Fruit fly (Drosophila melanogaster) whole organism, adult: ENCODE data around the gene CG6163.
A peak's percentile ranks its signal among the peaks of the same experiment; 100 is the strongest.

Experiments used
- CG11617 ChIP-seq: fragments of 200-800 bp; sonication (Bioruptor generic); optimal IDR thresholded peaks from 2 replicates; lab custom pipeline; 2017; ENCODE audit warnings: mild to moderate bottlenecking, missing biosample characterization, missing genetic modification reagents, missing genetic modification characterization
- CG12768 ChIP-seq: fragments of 200-800 bp; sonication (Bioruptor generic); optimal IDR thresholded peaks from 2 replicates; lab custom pipeline; 2017; ENCODE audit warnings: missing biosample characterization, missing genetic modification characterization, mild to moderate bottlenecking, moderate library complexity, missing genetic modification reagents
- CG14711 ChIP-seq: fragments of 200-800 bp; sonication (Bioruptor generic); optimal IDR thresholded peaks from 2 replicates; lab custom pipeline; 2018; ENCODE audit warnings: missing biosample characterization, mild to moderate bottlenecking, missing genetic modification characterization, moderate library complexity
- CG1620 ChIP-seq: fragments of 200-800 bp; sonication (Bioruptor generic); optimal IDR thresholded peaks from 2 replicates; lab custom pipeline; 2016; ENCODE audit warnings: missing biosample characterization, missing genetic modification characterization
- CG33017 ChIP-seq: fragments of 200-800 bp; sonication (Bioruptor generic); optimal IDR thresholded peaks from 2 replicates; lab custom pipeline; 2018; ENCODE audit warnings: missing biosample characterization, mild to moderate bottlenecking, missing genetic modification characterization, moderate library complexity
- CG5204 ChIP-seq: fragments of 200-800 bp; sonication (Bioruptor generic); optimal IDR thresholded peaks from 2 replicates; lab custom pipeline; 2016; ENCODE audit warnings: missing biosample characterization, missing genetic modification characterization
- CG7045 ChIP-seq: fragments of 200-800 bp; sonication (Bioruptor generic); optimal IDR thresholded peaks from 2 replicates; lab custom pipeline; 2017; ENCODE audit warnings: missing biosample characterization, mild to moderate bottlenecking, missing genetic modification characterization
- CG7101 ChIP-seq: fragments of 200-800 bp; sonication (Bioruptor generic); optimal IDR thresholded peaks from 2 replicates; lab custom pipeline; 2018; ENCODE audit warnings: missing biosample characterization, mild to moderate bottlenecking, missing genetic modification characterization, moderate library complexity
- Clk ChIP-seq: fragments of 200-800 bp; sonication (Bioruptor generic); optimal IDR thresholded peaks from 2 replicates; lab custom pipeline; 2017; ENCODE audit warnings: missing biosample characterization, missing genetic modification characterization
- Crg-1 ChIP-seq: fragments of 200-800 bp; sonication (Bioruptor generic); optimal IDR thresholded peaks from 2 replicates; lab custom pipeline; 2016; ENCODE audit warnings: missing biosample characterization, missing genetic modification characterization
- Hr96 ChIP-seq: fragments of 200-800 bp; sonication (Bioruptor generic); optimal IDR thresholded peaks from 2 replicates; lab custom pipeline; 2016; ENCODE audit warnings: missing biosample characterization, missing genetic modification characterization
- Mnt ChIP-seq: fragments of 200-800 bp; sonication (Bioruptor generic); optimal IDR thresholded peaks from 2 replicates; lab custom pipeline; 2016; ENCODE audit warnings: missing biosample characterization, mild to moderate bottlenecking, missing genetic modification characterization
- bab1 ChIP-seq: fragments of 200-800 bp; sonication (Bioruptor generic); optimal IDR thresholded peaks from 3 replicates; lab custom pipeline; 2019; ENCODE audit warnings: missing biosample characterization, mild to moderate bottlenecking, missing genetic modification characterization, moderate library complexity
- cic ChIP-seq: fragments of 200-800 bp; sonication (Bioruptor generic); optimal IDR thresholded peaks from 2 replicates; lab custom pipeline; 2017; ENCODE audit warnings: missing biosample characterization, mild to moderate bottlenecking, missing genetic modification characterization, moderate library complexity
- cnc ChIP-seq, 2 experiments: fragments of >200 bp; optimal IDR thresholded peaks; 2 replicates each; lab custom pipeline; 2017
- kay ChIP-seq: fragments of 200-800 bp; sonication (Bioruptor generic); peaks from one replicate; lab custom pipeline; 2016; ENCODE audit warnings: missing biosample characterization, missing genetic modification characterization, borderline replicate concordance
- ovo ChIP-seq: fragments of 200-800 bp; sonication (Bioruptor generic); optimal IDR thresholded peaks from 2 replicates; lab custom pipeline; 2016; ENCODE audit warnings: missing biosample characterization, missing genetic modification characterization
- pad ChIP-seq: fragments of 200-800 bp; sonication (Bioruptor generic); optimal IDR thresholded peaks from 3 replicates; lab custom pipeline; 2017; ENCODE audit warnings: missing biosample characterization, missing genetic modification characterization, mild to moderate bottlenecking, moderate library complexity, missing genetic modification reagents
- tj ChIP-seq: fragments of 200-800 bp; sonication (Bioruptor generic); optimal IDR thresholded peaks from 3 replicates; lab custom pipeline; 2017; ENCODE audit warnings: missing biosample characterization, mild to moderate bottlenecking, missing genetic modification characterization, moderate library complexity
- toe ChIP-seq: fragments of 200-800 bp; sonication (Bioruptor generic); optimal IDR thresholded peaks from 2 replicates; lab custom pipeline; 2016; ENCODE audit warnings: missing biosample characterization, missing genetic modification characterization

CG6163 gene

dm6 chr3L:11365432-11366318 lies 990 bp upstream of the CG6163 start:
- TF ChIP-seq bab1: no peak
- TF ChIP-seq CG7045: no peak
- TF ChIP-seq kay (GFP tag; lab: Kevin White, UChicago): no peak
- peak; percentile 33 for TF ChIP-seq Clk (GFP tag; lab: Kevin White, UChicago)
- no peak for TF ChIP-seq ovo
- peak; percentile 31 for TF ChIP-seq toe (GFP tag; lab: Kevin White, UChicago)
- TF ChIP-seq Crg-1 (GFP tag; lab: Kevin White, UChicago): peak; percentile 5
- TF ChIP-seq CG14711 (tag; lab: Kevin White, UChicago): no peak
- peak; percentile 11 for TF ChIP-seq pad (GFP tag; lab: Kevin White, UChicago)
- TF ChIP-seq Mnt (GFP tag; lab: Kevin White, UChicago): no peak
- TF ChIP-seq CG33017 (tag; lab: Kevin White, UChicago): no peak
- peak; percentile 88 for TF ChIP-seq CG12768 (GFP tag; lab: Kevin White, UChicago)
- TF ChIP-seq cnc (optimal IDR thresholded peaks at IDR 0.05; lab: Kevin White, UChicago): no peak
- TF ChIP-seq tj (GFP tag; lab: Kevin White, UChicago): no peak
- peak; percentile 23 for TF ChIP-seq cic (GFP tag; lab: Kevin White, UChicago)
- TF ChIP-seq CG11617 (GFP tag; lab: Kevin White, UChicago): no peak
- TF ChIP-seq CG5204 (GFP tag; lab: Kevin White, UChicago): peak; percentile 73
- TF ChIP-seq CG7101 (tag; lab: Kevin White, UChicago): no peak
- no peak for TF ChIP-seq CG1620 (GFP tag; lab: Kevin White, UChicago)
- peak; percentile 13 for TF ChIP-seq Hr96 (GFP tag; lab: Kevin White, UChicago)

- TF ChIP-seq CG14711 (tag; lab: Kevin White, UChicago): peak; percentile 66
- TF ChIP-seq tj (GFP tag; lab: Kevin White, UChicago): no peak
- TF ChIP-seq kay (GFP tag; lab: Kevin White, UChicago): no peak
- peak; percentile 39 for TF ChIP-seq pad (GFP tag; lab: Kevin White, UChicago)
- peak; percentile 64 for TF ChIP-seq CG7101 (tag; lab: Kevin White, UChicago)
- peak; percentile 52 for TF ChIP-seq Hr96 (GFP tag; lab: Kevin White, UChicago)
- TF ChIP-seq CG33017 (tag; lab: Kevin White, UChicago): peak; percentile 54
- peak; percentile 62 for TF ChIP-seq CG7045
- peak; percentile 3 for TF ChIP-seq CG1620 (GFP tag; lab: Kevin White, UChicago)
- peak; percentile 33 for TF ChIP-seq CG11617 (GFP tag; lab: Kevin White, UChicago)
- TF ChIP-seq Crg-1 (GFP tag; lab: Kevin White, UChicago): no peak
- peak; percentile 51 for TF ChIP-seq CG5204 (GFP tag; lab: Kevin White, UChicago)
- peak; percentile 51 for TF ChIP-seq toe (GFP tag; lab: Kevin White, UChicago)
- TF ChIP-seq Clk (GFP tag; lab: Kevin White, UChicago): no peak
- peak; percentile 47 for TF ChIP-seq bab1
- TF ChIP-seq cic (GFP tag; lab: Kevin White, UChicago): no peak
- peak; percentile 66 for TF ChIP-seq CG12768 (GFP tag; lab: Kevin White, UChicago)
Observed at dm6 chr3L:11364327-11364726, 358 bp downstream of the CG6163 start.

dm6 chr3L:11359596-11359995 lies 5.1 kb downstream of the CG6163 start:
- TF ChIP-seq CG11617 (GFP tag; lab: Kevin White, UChicago): no peak
- TF ChIP-seq CG5204 (GFP tag; lab: Kevin White, UChicago): no peak
- no peak for TF ChIP-seq bab1
- TF ChIP-seq CG7045: no peak
- no peak for TF ChIP-seq CG33017 (tag; lab: Kevin White, UChicago)
- no peak for TF ChIP-seq cnc (optimal IDR thresholded peaks at IDR 0.05; lab: Kevin White, UChicago)
- no peak for TF ChIP-seq pad (GFP tag; lab: Kevin White, UChicago)
- TF ChIP-seq toe (GFP tag; lab: Kevin White, UChicago): no peak
- TF ChIP-seq tj (GFP tag; lab: Kevin White, UChicago): no peak
- TF ChIP-seq CG14711 (tag; lab: Kevin White, UChicago): no peak
- TF ChIP-seq CG1620 (GFP tag; lab: Kevin White, UChicago): no peak
- no peak for TF ChIP-seq cic (GFP tag; lab: Kevin White, UChicago)
- TF ChIP-seq Hr96 (GFP tag; lab: Kevin White, UChicago): no peak
- no peak for TF ChIP-seq CG12768 (GFP tag; lab: Kevin White, UChicago)
- no peak for TF ChIP-seq ovo
- no peak for TF ChIP-seq Crg-1 (GFP tag; lab: Kevin White, UChicago)
- TF ChIP-seq kay (GFP tag; lab: Kevin White, UChicago): no peak
- TF ChIP-seq Clk (GFP tag; lab: Kevin White, UChicago): no peak
- no peak for TF ChIP-seq Mnt (GFP tag; lab: Kevin White, UChicago)

- TF ChIP-seq cnc (optimal IDR thresholded peaks at IDR 0.05; lab: Kevin White, UChicago): no peak
- no peak for TF ChIP-seq CG7101 (tag; lab: Kevin White, UChicago)
- TF ChIP-seq kay (GFP tag; lab: Kevin White, UChicago): no peak
- TF ChIP-seq CG14711 (tag; lab: Kevin White, UChicago): no peak
- TF ChIP-seq CG33017 (tag; lab: Kevin White, UChicago): no peak
- no peak for TF ChIP-seq bab1
- TF ChIP-seq Mnt (GFP tag; lab: Kevin White, UChicago): no peak
- no peak for TF ChIP-seq CG1620 (GFP tag; lab: Kevin White, UChicago)
- TF ChIP-seq tj (GFP tag; lab: Kevin White, UChicago): no peak
Observed at dm6 chr3L:11358733-11359132, 6.0 kb downstream of the CG6163 start.

dm6 chr3L:11357059-11357458 lies 7.6 kb downstream of the CG6163 start:
- TF ChIP-seq cic (GFP tag; lab: Kevin White, UChicago): no peak
- no peak for TF ChIP-seq Hr96 (GFP tag; lab: Kevin White, UChicago)
- TF ChIP-seq CG12768 (GFP tag; lab: Kevin White, UChicago): no peak
- no peak for TF ChIP-seq pad (GFP tag; lab: Kevin White, UChicago)
- TF ChIP-seq CG11617 (GFP tag; lab: Kevin White, UChicago): no peak
- no peak for TF ChIP-seq CG1620 (GFP tag; lab: Kevin White, UChicago)
- TF ChIP-seq ovo: no peak
- no peak for TF ChIP-seq toe (GFP tag; lab: Kevin White, UChicago)
- no peak for TF ChIP-seq CG7101 (tag; lab: Kevin White, UChicago)
- TF ChIP-seq Clk (GFP tag; lab: Kevin White, UChicago): no peak
- no peak for TF ChIP-seq CG7045
- no peak for TF ChIP-seq Mnt (GFP tag; lab: Kevin White, UChicago)
- TF ChIP-seq CG14711 (tag; lab: Kevin White, UChicago): no peak
